Fruit fly (Drosophila melanogaster) ovary, adult (tissue): ENCODE measurements around the gene msd1.

Experiments used
- CG17801 ChIP-seq: fragments of 200-800 bp; optimal IDR thresholded peaks from 2 replicates; lab custom pipeline; 2019; ENCODE audit warnings: missing biosample characterization, mild to moderate bottlenecking, missing genetic modification characterization, moderate library complexity; ENCODE audit not compliant: partially characterized antibody

Gene msd1

DNA sequence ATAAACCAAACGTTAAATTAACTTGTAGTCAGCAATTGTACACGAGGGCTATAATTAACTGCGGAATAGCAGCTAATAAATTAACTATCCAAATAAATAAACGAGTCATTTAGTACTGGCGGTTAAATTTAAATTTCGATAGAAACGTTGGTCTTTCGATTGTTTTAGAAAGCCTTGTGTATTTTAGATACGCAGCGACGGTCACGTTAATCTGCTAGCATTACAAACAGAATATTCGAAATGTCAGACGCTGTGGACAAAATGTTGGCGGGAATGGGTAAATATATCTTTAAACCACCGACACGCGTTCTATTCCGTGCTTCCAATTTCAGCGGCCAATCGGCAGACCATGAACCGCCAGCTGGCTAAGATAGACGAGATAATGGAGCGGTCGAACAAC lies at the start of gene msd1:
Gene msd1, plus strand, starts transcription at position 203 of the 400 bp plus-strand sequence.
- no peak for TF ChIP-seq CG17801 (GFP tag; lab: Kevin White, UChicago)

DNA sequence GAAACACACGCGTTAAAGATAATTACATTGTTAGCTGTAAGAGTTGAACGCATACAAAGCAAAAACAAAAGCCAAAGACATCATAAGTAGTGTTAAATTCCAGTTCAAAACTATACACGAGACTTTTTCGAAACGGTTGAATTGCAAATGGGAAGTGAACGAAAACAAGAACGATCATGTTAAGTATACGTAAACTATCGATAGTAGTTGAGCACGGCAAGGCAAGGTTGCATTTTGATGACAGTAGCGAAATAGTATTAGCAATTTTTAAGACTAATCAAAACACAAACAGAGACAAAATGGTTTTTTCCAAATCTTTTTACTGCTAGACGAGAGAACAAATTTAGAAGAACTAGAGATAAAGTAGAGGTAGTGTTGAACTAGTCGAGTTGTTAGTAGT lies 36.7 kb upstream of the msd1 start:
- no peak for TF ChIP-seq CG17801 (GFP tag; lab: Kevin White, UChicago)

DNA sequence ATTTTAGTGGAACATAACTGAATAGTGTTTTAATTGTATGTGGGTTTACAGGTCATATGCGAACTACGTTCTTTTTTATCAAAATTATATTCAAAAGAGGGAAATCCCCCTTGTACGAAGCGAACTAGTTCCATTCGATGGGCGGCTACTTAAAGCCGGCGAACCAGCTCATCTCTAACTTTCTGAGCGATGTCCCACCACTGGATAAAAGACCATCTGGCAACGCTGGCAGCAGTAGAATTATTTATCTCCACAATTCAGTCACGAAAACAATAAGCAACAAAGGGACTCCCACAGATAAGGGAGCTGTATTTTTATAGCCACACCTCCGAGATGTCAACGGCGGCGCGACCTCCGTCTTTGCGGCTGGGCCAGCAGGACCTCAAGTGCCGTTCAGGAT lies 35.9 kb upstream of the msd1 start, which contains the start of gene Rabex-5:
Gene Rabex-5, plus strand, starts transcription at position 221 of the 400 bp plus-strand sequence.
- no peak for TF ChIP-seq CG17801 (GFP tag; lab: Kevin White, UChicago)

DNA sequence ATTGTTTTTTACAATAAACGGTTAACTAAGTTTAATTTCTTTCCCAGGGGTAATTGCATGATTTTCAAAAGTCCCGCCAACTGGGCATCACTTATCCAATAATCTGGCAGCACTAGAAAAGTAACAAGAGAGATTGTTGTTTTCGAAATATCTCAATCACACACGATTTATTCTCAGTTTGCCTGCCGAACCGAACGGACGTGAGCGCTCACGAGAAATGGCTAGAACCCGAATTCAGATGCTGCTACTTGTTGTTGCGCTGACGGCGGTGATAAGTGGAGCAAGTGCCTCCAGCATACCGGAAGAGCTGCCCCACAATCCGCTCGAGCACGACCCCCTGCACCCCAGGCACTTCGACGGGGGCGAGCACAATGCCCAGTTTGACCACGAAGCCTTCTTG lies 33.0 kb upstream of the msd1 start, which contains the start of gene scf:
Gene scf, plus strand, starts transcription at position 164 of the 400 bp plus-strand sequence.
- TF ChIP-seq CG17801 (GFP tag; lab: Kevin White, UChicago) = no peak

DNA sequence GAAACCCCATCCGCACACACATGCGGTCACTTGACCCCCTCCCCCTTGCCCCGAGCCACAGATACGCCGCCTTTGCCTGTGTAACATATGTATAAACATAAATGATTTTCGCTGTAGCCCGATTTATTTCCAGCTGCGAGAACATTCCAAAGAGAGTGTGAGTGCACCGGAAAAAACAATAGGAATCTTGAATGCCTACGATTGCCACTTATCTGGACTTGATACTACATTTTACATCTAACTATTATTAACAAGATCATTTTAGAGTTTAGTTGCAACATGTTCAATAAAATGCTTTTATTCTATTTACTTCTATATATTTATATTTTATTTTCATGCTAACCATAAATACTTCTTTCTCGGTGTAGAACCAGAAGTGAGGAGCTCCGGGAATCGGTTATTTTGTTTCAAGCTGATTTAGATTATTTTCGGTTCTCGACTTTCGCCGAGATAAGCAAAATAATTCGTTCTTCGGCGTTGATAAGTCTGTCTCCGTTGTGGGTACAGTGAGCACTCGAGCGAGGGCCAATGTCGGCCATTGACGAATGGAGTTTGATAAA lies 31.4 kb upstream of the msd1 start:
- peak; percentile 90 for TF ChIP-seq CG17801 (GFP tag; lab: Kevin White, UChicago)

DNA sequence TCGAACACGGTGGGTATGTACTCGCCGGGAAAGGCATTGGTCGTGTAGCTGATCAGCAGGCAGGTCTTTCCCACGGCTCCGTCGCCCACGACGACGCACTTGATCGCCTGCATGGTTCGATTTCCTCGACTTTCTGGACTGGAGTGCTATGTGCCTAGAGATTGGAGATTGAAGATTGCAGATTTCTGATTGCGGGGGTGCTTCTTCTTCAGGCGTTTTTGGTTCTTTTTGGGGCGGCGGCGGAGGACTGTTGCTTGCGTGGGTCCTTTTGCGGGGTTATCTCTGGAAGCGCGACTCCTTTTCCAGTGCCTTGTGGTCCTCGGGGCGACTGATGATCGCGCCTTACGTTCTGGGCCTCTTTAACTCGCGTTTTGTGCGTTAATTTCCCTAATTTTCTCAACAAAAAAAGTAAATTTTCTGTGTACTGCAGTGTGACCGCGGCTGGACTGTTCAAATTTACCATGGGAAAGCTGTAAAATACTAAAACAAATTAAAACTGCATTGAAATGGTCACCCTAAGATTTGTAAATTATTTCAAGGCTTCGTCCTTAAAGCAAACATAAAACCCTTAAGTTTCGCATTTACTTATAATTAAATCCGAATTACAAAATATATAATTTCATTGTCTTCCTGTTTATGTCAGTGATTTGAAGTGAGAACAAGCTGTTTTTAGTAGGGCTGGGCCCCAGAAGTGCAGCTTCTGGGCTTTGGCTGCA lies 29.2 kb upstream of the msd1 start, which contains the start of the genes Rac1 and Acat2:
Gene Rac1, minus strand, starts transcription at position 450 of the 716 bp plus-strand sequence.
Gene Acat2, plus strand, starts transcription at position 711 of the 716 bp plus-strand sequence.
- no peak for TF ChIP-seq CG17801 (GFP tag; lab: Kevin White, UChicago)

DNA sequence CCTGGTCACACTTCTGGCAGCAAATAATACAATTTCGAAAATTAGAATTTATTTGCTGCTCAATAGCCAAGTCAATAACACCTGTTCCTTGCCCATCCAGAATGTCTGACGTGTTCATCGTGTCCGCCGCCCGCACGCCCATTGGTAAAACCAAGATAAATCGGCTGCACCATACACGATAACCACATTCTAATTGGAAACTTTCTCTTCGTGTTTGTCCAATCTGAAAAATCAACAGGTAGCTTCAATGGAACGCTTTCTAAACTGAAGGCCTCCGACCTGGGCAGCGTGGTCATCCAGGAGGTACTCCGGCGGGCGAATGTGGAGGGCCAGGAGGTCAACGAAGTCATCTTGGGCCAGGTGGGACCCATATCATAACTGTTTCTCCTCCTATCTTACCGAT lies 28.6 kb upstream of the msd1 start:
- no peak for TF ChIP-seq CG17801 (GFP tag; lab: Kevin White, UChicago)

DNA sequence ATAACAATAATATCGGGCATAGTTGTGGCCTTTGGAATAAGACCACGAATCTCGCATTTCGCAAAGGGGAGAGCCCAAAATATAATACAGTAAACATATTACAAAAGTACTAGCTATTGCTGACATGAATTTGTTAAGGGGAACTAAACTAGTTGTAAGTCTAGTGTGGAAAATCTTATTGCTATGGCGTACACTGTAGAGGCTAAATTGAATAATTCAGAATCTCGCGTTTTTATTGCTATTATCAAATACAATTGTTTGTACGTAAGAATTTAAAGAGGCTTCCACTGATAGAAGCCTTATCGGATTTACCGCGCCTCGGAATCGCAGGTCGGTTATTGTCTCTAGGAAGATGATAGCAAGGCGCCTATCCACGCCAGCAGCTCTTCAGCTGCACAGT lies 26.2 kb upstream of the msd1 start:
- no peak for TF ChIP-seq CG17801 (GFP tag; lab: Kevin White, UChicago)

DNA sequence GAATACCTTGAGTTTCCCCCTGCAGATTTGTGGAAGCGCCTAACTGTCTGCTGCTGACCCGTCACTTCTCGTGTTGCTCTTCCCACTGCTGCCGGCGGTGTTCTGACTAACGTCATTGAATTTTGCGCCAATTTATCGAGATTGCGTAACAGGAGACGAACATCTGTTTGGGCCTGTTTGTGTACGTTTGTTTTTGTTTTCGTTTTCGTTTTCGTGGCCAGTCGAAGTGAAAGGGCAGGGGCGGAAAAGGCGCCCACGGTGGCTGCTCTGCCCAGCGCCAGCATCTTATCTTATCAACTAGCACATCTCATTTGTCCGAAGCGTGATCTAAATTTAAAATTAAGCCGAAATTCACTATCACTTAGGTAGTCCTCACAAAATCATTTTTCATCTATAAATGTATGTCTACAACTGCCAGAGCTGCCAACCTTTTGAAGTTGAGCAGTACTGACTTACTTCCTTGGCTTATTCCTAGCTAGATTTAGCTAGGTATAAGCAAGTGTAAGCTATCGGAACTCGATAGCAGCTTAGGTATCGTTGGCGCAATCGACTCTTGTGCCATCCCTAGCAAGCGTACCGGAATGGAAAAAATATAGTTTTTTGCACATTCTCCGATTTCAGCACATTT lies 24.4 kb upstream of the msd1 start, which contains the start of the genes Ctr9 and Nt5a:
Gene Ctr9, plus strand, starts transcription at position 220 of the 628 bp plus-strand sequence.
Gene Nt5a, minus strand, starts transcription at position 414 of the 628 bp plus-strand sequence.
- peak; percentile 14 for TF ChIP-seq CG17801 (GFP tag; lab: Kevin White, UChicago)

DNA sequence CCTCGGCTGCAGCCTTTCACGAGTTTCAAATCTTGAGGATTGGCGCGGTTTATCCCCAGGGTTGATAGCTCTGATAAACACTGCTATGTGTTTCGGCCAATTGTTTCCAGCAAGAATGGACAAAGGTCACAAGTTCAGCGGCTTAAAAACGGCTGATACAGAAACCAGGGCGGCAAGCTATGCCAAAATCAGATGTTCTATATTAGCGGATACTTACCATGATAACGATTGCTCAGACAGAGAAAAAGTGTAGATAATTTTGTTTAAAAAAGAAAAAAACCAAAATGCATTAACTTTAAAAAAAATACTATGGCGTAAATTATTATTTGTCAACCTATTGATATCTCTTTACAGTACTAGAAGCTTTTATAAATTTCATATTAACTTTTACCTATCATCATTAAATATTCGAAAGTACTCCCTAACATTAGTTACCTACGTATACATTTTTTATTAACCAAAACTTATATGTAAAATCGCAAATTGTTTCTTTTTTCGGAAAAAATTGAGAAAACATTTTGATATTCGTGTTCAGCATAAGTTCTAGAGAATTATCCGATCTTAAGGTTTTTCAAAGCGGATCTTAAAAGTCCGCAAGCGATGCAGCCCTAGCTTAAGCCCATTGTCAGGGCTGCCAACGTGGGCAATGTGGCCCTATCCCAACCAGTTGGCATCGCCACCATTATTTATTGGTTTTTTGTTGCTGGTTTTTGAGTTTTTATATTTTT lies 18.3 kb upstream of the msd1 start, which contains the start of the genes sturkopf and Herc4:
Gene sturkopf, minus strand, starts transcription at position 339 of the 728 bp plus-strand sequence.
Gene Herc4, plus strand, starts transcription at position 658 of the 728 bp plus-strand sequence.
- TF ChIP-seq CG17801 (GFP tag; lab: Kevin White, UChicago) = peak; percentile 9

DNA sequence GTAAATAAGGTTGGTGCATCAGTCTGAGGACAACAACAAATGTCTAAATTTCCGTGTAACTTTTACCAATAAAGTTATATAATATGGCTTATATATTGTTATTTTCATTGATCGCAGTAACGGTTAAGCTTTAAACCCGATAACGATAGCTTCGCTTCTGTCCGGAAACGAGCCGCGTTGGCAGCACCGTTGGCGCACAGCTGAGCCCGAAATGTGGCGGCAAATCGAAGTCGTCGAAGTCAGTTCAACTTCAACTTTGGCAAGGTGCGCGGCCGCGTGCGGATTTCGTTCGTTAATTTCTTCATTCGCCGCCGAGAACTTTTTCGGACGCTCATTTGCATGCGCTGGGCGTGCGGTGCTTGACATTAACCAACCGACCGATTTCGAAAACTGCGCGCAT lies 13.3 kb upstream of the msd1 start, which contains the start of gene Myo61F:
Gene Myo61F, plus strand, starts transcription at position 240 of the 400 bp plus-strand sequence.
- peak; percentile 13 for TF ChIP-seq CG17801 (GFP tag; lab: Kevin White, UChicago)

DNA sequence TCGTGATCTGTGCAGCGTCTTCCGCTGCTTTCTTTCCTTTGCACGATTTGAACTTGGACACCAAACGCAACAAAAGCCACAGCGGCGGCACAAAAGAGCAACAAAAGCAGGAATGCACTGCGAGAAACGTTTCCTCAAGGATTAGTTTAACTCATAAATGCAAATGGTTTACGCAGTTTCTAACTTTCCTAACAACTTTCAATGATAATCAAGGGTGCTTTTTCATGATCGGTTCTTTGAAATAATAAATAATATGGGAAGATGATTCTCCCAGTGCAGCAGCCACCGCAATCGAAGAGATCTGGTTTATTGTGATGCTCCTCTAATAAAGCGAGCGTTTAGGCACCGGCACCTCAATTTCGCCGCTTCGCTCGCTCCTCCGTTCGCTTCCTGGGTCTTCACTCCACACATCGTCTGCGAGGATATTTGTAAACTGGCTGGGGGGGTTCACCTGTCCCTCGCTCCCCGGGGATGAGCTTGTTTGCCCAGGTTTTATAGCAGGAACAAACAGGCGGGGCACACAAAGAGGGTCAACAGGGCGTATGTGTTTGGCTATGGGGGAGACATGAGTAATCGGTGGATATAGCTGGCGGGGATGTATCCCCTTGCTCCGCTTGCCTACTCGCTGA lies 12.3 kb upstream of the msd1 start:
- TF ChIP-seq CG17801 (GFP tag; lab: Kevin White, UChicago) = no peak

DNA sequence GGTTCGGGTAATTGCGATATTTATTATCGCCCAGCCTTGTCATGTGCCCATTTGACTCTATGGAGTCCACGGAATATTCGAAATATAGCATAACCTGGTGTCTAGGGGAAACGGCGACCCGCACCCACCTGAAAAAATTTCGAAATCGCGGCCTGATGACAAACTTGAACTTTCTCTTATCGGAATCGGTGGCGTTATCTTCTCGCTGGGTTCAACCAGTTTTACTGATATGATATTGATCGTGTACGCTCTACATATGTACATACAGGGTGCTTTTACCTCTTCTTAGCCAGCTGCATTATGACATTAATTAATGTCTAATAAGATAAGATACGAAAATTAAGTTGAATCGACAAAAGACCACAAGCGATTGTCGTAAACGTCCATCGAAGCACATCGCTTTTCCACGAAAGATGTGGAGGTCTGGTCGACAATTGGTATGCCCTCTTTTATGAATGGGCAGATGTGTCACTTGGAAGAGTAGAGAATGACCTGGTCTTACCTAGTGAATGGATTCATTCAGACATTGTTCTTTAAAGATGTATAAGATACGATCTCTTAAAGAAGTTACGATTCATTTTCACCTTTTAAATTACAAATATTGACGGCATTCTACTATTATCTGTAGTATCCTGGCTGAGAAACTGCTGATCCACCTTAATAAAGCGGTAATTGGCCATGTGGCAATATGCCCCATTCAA lies 11.2 kb upstream of the msd1 start:
- TF ChIP-seq CG17801 (GFP tag; lab: Kevin White, UChicago) = peak; percentile 62
